Fruit fly (Drosophila melanogaster) whole organism, pupa: Measurements from ENCODE around the gene Qtzl.

ENCODE experiments used
- CG17806 ChIP-seq: fragments of 200-800 bp; sonication (Bioruptor generic); optimal IDR thresholded peaks from 2 replicates; lab custom pipeline; 2018; ENCODE audit warnings: missing biosample characterization, mild to moderate bottlenecking, missing genetic modification characterization, moderate library complexity
- Snoo ChIP-seq: fragments of 200-800 bp; sonication (Bioruptor generic); optimal IDR thresholded peaks from 3 replicates; lab custom pipeline; 2017; ENCODE audit warnings: missing biosample characterization, mild to moderate bottlenecking, missing genetic modification characterization, inconsistent platforms

DNA sequence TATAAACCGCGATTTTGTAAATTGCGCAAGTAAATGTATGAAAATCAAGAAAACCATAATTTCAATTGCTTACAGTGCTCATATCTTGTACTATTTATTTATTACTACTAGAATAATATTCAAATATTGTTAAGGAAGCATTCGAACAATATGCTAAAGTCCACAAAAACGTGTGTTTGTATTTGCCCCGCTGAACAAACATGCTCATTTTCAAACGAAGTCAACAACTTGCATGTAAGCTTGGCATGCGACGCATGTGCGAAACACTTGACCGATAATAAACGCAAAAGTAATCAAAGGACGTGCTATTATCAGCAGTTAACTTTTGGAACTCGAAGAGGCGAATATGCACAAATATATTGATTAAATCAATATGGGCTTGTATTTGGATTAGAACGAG lies 25.7 kb downstream of the Qtzl start:
- TF ChIP-seq CG17806 (tag; lab: Kevin White, UChicago) (no peak), Snoo (tag; lab: Kevin White, UChicago) (no peak)
